Fruit fly (Drosophila melanogaster) whole organism, embryonic: ENCODE data around the gene da.

Experiments
- Abd-B ChIP-seq: fragments of 200-800 bp; sonication (Bioruptor generic); optimal IDR thresholded peaks from 2 replicates; lab custom pipeline; 2018; ENCODE audit warnings: missing biosample characterization, mild to moderate bottlenecking, missing genetic modification characterization, moderate library complexity
- CG10431 ChIP-seq: fragments of 200-800 bp; sonication (Bioruptor generic); optimal IDR thresholded peaks from 3 replicates; lab custom pipeline; 2018; ENCODE audit warnings: missing biosample characterization, mild to moderate bottlenecking, missing genetic modification characterization
- CG12236 ChIP-seq: fragments of 200-800 bp; sonication (Bioruptor generic); optimal IDR thresholded peaks from 2 replicates; lab custom pipeline; 2016; ENCODE audit warnings: missing biosample characterization, missing genetic modification characterization
- CG12391 ChIP-seq: fragments of 200-800 bp; sonication (Bioruptor generic); optimal IDR thresholded peaks from 3 replicates; lab custom pipeline; 2018; ENCODE audit warnings: missing biosample characterization, mild to moderate bottlenecking, missing genetic modification characterization, moderate library complexity
- CG12769 ChIP-seq: fragments of 200-800 bp; sonication (Bioruptor generic); optimal IDR thresholded peaks from 2 replicates; lab custom pipeline; 2019; ENCODE audit warnings: missing biosample characterization, mild to moderate bottlenecking, missing genetic modification characterization, moderate library complexity
- CG12942 ChIP-seq: fragments of 200-800 bp; sonication (Bioruptor generic); optimal IDR thresholded peaks from 3 replicates; lab custom pipeline; 2016; ENCODE audit warnings: missing biosample characterization, missing genetic modification characterization
- CG15514 ChIP-seq: fragments of 200-800 bp; sonication (Bioruptor generic); optimal IDR thresholded peaks from 3 replicates; lab custom pipeline; 2017; ENCODE audit warnings: missing biosample characterization, missing genetic modification characterization, mild to moderate bottlenecking, moderate library complexity, missing genetic modification reagents
- CG16815 ChIP-seq: fragments of 200-800 bp; sonication (Bioruptor generic); optimal IDR thresholded peaks from 3 replicates; lab custom pipeline; 2017; ENCODE audit warnings: missing biosample characterization, mild to moderate bottlenecking, missing genetic modification characterization
- CG16863 ChIP-seq: fragments of 200-800 bp; sonication (Bioruptor generic); optimal IDR thresholded peaks from 3 replicates; lab custom pipeline; 2016; ENCODE audit warnings: missing biosample characterization, missing genetic modification characterization
- CG17385 ChIP-seq: fragments of 200-800 bp; sonication (Bioruptor generic); optimal IDR thresholded peaks from 3 replicates; lab custom pipeline; 2018; ENCODE audit warnings: missing biosample characterization, mild to moderate bottlenecking, missing genetic modification characterization
- CG18599 ChIP-seq: fragments of 200-800 bp; sonication (Bioruptor generic); optimal IDR thresholded peaks from 3 replicates; lab custom pipeline; 2017; ENCODE audit warnings: missing biosample characterization, missing genetic modification characterization, mild to moderate bottlenecking, moderate library complexity, missing genetic modification reagents
- CG18619 ChIP-seq: fragments of 200-800 bp; sonication (Bioruptor generic); optimal IDR thresholded peaks from 3 replicates; lab custom pipeline; 2017; ENCODE audit warnings: missing biosample characterization, mild to moderate bottlenecking, missing genetic modification characterization
- CG34376 ChIP-seq: fragments of 200-800 bp; sonication (Bioruptor generic); optimal IDR thresholded peaks from 2 replicates; lab custom pipeline; 2018; ENCODE audit warnings: missing biosample characterization, mild to moderate bottlenecking, missing genetic modification characterization
- CG34422 ChIP-seq: fragments of 200-800 bp; sonication (Bioruptor generic); IDR thresholded peaks from 3 replicates; pipeline ENCODE4 v1.3.6; 2022; ENCODE audit warnings: missing biosample characterization, missing genetic modification characterization
- CG3726 ChIP-seq: fragments of 200-800 bp; sonication (Bioruptor generic); IDR thresholded peaks from 3 replicates; pipeline ENCODE4, ENCODE4 v1.3.6; 2022; ENCODE audit warnings: missing biosample characterization, missing genetic modification characterization
- CG43689 ChIP-seq: fragments of 200-800 bp; sonication (Bioruptor generic); IDR thresholded peaks from 2 replicates; pipeline ENCODE4 v1.3.6; 2022; ENCODE audit warnings: missing biosample characterization, missing genetic modification characterization
- CG6854 ChIP-seq: fragments of 200-800 bp; sonication (Bioruptor generic); optimal IDR thresholded peaks from 3 replicates; lab custom pipeline; 2017; ENCODE audit warnings: missing biosample characterization, mild to moderate bottlenecking, missing genetic modification characterization
- CG7357 ChIP-seq: fragments of 200-800 bp; sonication (Bioruptor generic); IDR thresholded peaks from 3 replicates; pipeline ENCODE4 v1.3.6; 2022; ENCODE audit warnings: missing biosample characterization, missing genetic modification characterization
- CG8281 ChIP-seq: fragments of 200-800 bp; sonication (Bioruptor generic); optimal IDR thresholded peaks from 2 replicates; lab custom pipeline; 2018; ENCODE audit warnings: missing biosample characterization, mild to moderate bottlenecking, missing genetic modification characterization, moderate library complexity
- CG8478 ChIP-seq: fragments of >200 bp; optimal IDR thresholded peaks from 2 replicates; lab custom pipeline; 2018
- CG9817 ChIP-seq: fragments of 200-800 bp; sonication (Bioruptor generic); optimal IDR thresholded peaks from 2 replicates; lab custom pipeline; 2018; ENCODE audit warnings: missing biosample characterization, mild to moderate bottlenecking, missing genetic modification characterization, moderate library complexity
- CrebB ChIP-seq: fragments of 200-800 bp; sonication (Bioruptor generic); optimal IDR thresholded peaks from 3 replicates; lab custom pipeline; 2018; ENCODE audit warnings: missing biosample characterization, mild to moderate bottlenecking, missing genetic modification characterization
- Dfd ChIP-seq, 2 experiments: fragments of >200 bp; optimal IDR thresholded peaks; 2 replicates each; lab custom pipeline; 2017; ENCODE audit warnings: missing biosample characterization in 2 of 2, missing genetic modification characterization in 2 of 2
- Ets97D ChIP-seq: fragments of 200-800 bp; sonication (Bioruptor generic); optimal IDR thresholded peaks from 3 replicates; lab custom pipeline; 2016; ENCODE audit warnings: missing biosample characterization, missing genetic modification characterization
- GATAe ChIP-seq: fragments of 200-800 bp; sonication (Bioruptor generic); conservative IDR thresholded peaks from 2 replicates; pipeline ENCODE4 v1.3.6; 2022; ENCODE audit warnings: missing biosample characterization, missing genetic modification characterization
- HHEX ChIP-seq: fragments of 200-800 bp; sonication (Bioruptor generic); optimal IDR thresholded peaks from 3 replicates; lab custom pipeline; 2017; ENCODE audit warnings: missing biosample characterization, mild to moderate bottlenecking, missing genetic modification characterization, missing genetic modification reagents
- Hr78 ChIP-seq, 2 experiments: fragments of 200-800 bp in 1 of 2; fragments of >200 bp in 1 of 2; sonication (Bioruptor generic) in 1 of 2; optimal IDR thresholded peaks; 2 replicates each; lab custom pipeline; 2017 to 2019; ENCODE audit warnings: missing biosample characterization in 2 of 2, missing genetic modification characterization in 2 of 2, mild to moderate bottlenecking in 1 of 2, moderate library complexity in 1 of 2
- Myb ChIP-seq: fragments of 200-800 bp; sonication (Bioruptor generic); optimal IDR thresholded peaks from 2 replicates; lab custom pipeline; 2016; ENCODE audit warnings: missing biosample characterization, missing genetic modification characterization
- Nf-YC ChIP-seq: fragments of 200-800 bp; optimal IDR thresholded peaks from 3 replicates; lab custom pipeline; 2019; ENCODE audit warnings: missing biosample characterization, mild to moderate bottlenecking, missing genetic modification characterization, moderate library complexity
- Scr ChIP-seq: fragments of 200-800 bp; sonication (Bioruptor generic); IDR thresholded peaks from 2 replicates; pipeline ENCODE4 v1.3.6; 2022; ENCODE audit warnings: missing biosample characterization, missing genetic modification characterization; ENCODE audit not compliant: partially characterized antibody
- Stat92E ChIP-seq, 3 experiments: fragments of >200 bp in 2 of 3; fragments of 200-800 bp in 1 of 3; sonication (Bioruptor generic) in 1 of 3; optimal IDR thresholded peaks; 2 replicates each; lab custom pipeline; 2017 to 2019; ENCODE audit warnings: missing biosample characterization in 3 of 3, missing genetic modification characterization in 3 of 3, mild to moderate bottlenecking in 1 of 3, moderate library complexity in 1 of 3
- bigmax ChIP-seq: fragments of 200-800 bp; sonication (Bioruptor generic); optimal IDR thresholded peaks from 2 replicates; lab custom pipeline; 2018; ENCODE audit warnings: missing biosample characterization, mild to moderate bottlenecking, missing genetic modification characterization
- chinmo ChIP-seq: fragments of 200-800 bp; sonication (Bioruptor generic); IDR thresholded peaks from 4 replicates; pipeline ENCODE4 v1.3.6; 2022; ENCODE audit warnings: missing biosample characterization, missing genetic modification characterization; ENCODE audit not compliant: partially characterized antibody
- dimm ChIP-seq: fragments of 200-800 bp; sonication (Bioruptor generic); IDR thresholded peaks from 2 replicates; pipeline ENCODE4 v1.3.6; 2022; ENCODE audit warnings: missing biosample characterization, missing genetic modification characterization
- eve ChIP-seq, 2 experiments: fragments of >200 bp; optimal IDR thresholded peaks; 2 replicates each; lab custom pipeline; 2017; ENCODE audit warnings: missing biosample characterization in 2 of 2, missing genetic modification characterization in 2 of 2
- fd96Cb ChIP-seq: fragments of 200-800 bp; sonication (Bioruptor generic); optimal IDR thresholded peaks from 2 replicates; lab custom pipeline; 2018; ENCODE audit warnings: missing biosample characterization, mild to moderate bottlenecking, missing genetic modification characterization, moderate library complexity
- hkb ChIP-seq, 2 experiments: fragments of 200-800 bp in 1 of 2; fragments of >200 bp in 1 of 2; sonication (Bioruptor generic) in 1 of 2; IDR thresholded peaks in 1 of 2; optimal IDR thresholded peaks in 1 of 2; 2 replicates each; pipeline versions ENCODE4 v1.3.6 to Lab custom; 2017 to 2022; ENCODE audit warnings: missing biosample characterization in 1 of 2, missing genetic modification characterization in 1 of 2
- inv ChIP-seq: fragments of 200-800 bp; sonication (Bioruptor generic); IDR thresholded peaks from 2 replicates; pipeline ENCODE4 v1.3.6; 2022; ENCODE audit warnings: missing biosample characterization, missing genetic modification characterization; ENCODE audit not compliant: partially characterized antibody
- kay ChIP-seq: fragments of 200-800 bp; sonication (Bioruptor generic); optimal IDR thresholded peaks from 2 replicates; lab custom pipeline; 2016; ENCODE audit warnings: missing biosample characterization, missing genetic modification characterization
- onecut ChIP-seq: fragments of 200-800 bp; sonication (Bioruptor generic); IDR thresholded peaks from 2 replicates; pipeline ENCODE4 v1.3.6; 2022; ENCODE audit warnings: missing biosample characterization, missing genetic modification characterization
- org-1 ChIP-seq: fragments of 200-800 bp; sonication (Bioruptor generic); optimal IDR thresholded peaks from 2 replicates; lab custom pipeline; 2017; ENCODE audit warnings: missing biosample characterization, missing genetic modification characterization
- pum ChIP-seq: fragments of 200-800 bp; sonication (Bioruptor generic); optimal IDR thresholded peaks from 2 replicates; lab custom pipeline; 2016; ENCODE audit warnings: missing biosample characterization, missing genetic modification characterization
- seq ChIP-seq: fragments of 200-800 bp; sonication (Bioruptor generic); IDR thresholded peaks from 2 replicates; pipeline ENCODE4 v1.3.6; 2022; ENCODE audit warnings: missing biosample characterization, missing genetic modification characterization
- slp2 ChIP-seq: fragments of 200-800 bp; sonication (Bioruptor generic); optimal IDR thresholded peaks from 2 replicates; lab custom pipeline; 2016; ENCODE audit warnings: missing biosample characterization, missing genetic modification characterization
- sr ChIP-seq: fragments of 200-800 bp; sonication (Bioruptor generic); IDR thresholded peaks from 3 replicates; pipeline ENCODE4 v1.3.6; 2022; ENCODE audit warnings: missing biosample characterization, missing genetic modification characterization
- tin ChIP-seq: fragments of 200-800 bp; sonication (Bioruptor generic); optimal IDR thresholded peaks from 3 replicates; lab custom pipeline; 2016; ENCODE audit warnings: missing biosample characterization, missing genetic modification characterization
- tna ChIP-seq: fragments of 200-800 bp; sonication (Bioruptor generic); IDR thresholded peaks from 2 replicates; pipeline ENCODE4 v1.3.6; 2022; ENCODE audit warnings: missing biosample characterization, missing genetic modification characterization; ENCODE audit not compliant: partially characterized antibody
- ttk ChIP-seq: fragments of 200-800 bp; sonication (Bioruptor generic); IDR thresholded peaks from 2 replicates; pipeline ENCODE4 v2.1.2; 2022; ENCODE audit warnings: missing biosample characterization, missing genetic modification characterization
- z ChIP-seq: fragments of 200-800 bp; sonication (Bioruptor generic); IDR thresholded peaks from 3 replicates; pipeline ENCODE4 v1.3.6; 2022; ENCODE audit warnings: missing biosample characterization, missing genetic modification characterization
- zen ChIP-seq: fragments of 200-800 bp; sonication (Bioruptor generic); optimal IDR thresholded peaks from 3 replicates; lab custom pipeline; 2018; ENCODE audit warnings: missing biosample characterization, mild to moderate bottlenecking, missing genetic modification characterization, moderate library complexity
- zen2 ChIP-seq: fragments of 200-800 bp; sonication (Bioruptor generic); IDR thresholded peaks from 3 replicates; pipeline ENCODE4 v1.3.6; 2022; ENCODE audit warnings: missing biosample characterization, missing genetic modification characterization; ENCODE audit not compliant: partially characterized antibody

da gene

dm6 chr2L:10439174-10439573, 51.3 kb downstream of the da start, which contains the start of gene Nse4 (continued):
- no peak for TF ChIP-seq CG34376 (GFP tag; lab: Kevin White, UChicago)
- TF ChIP-seq slp2 = no peak
- TF ChIP-seq chinmo (GFP tag; lab: Robert Waterston, UW) = peak; percentile 85; the same call in 2 of the 4 replicates
- TF ChIP-seq zen (tag; lab: Kevin White, UChicago) = peak; percentile 15
- TF ChIP-seq ttk (GFP tag; lab: Robert Waterston, UW) = no peak
- no peak for TF ChIP-seq org-1 (GFP tag; lab: Kevin White, UChicago)
- no peak for TF ChIP-seq Dfd (GFP tag; optimal IDR thresholded peaks at IDR 0.05; lab: Kevin White, UChicago)
- TF ChIP-seq Myb (GFP tag; lab: Kevin White, UChicago) = peak; percentile 4
- peak; percentile 79 for TF ChIP-seq Scr (GFP tag; lab: Robert Waterston, UW)
- TF ChIP-seq sr (GFP tag; lab: Robert Waterston, UW) = no peak
- TF ChIP-seq CG9817 (tag; lab: Kevin White, UChicago) = no peak
- peak; percentile 73 for TF ChIP-seq inv
- no peak for TF ChIP-seq bigmax (GFP tag; lab: Kevin White, UChicago)
- no peak for TF ChIP-seq CG43689 (GFP tag; lab: Robert Waterston, UW)
- no peak for TF ChIP-seq CG18619
- TF ChIP-seq tna (GFP tag; lab: Robert Waterston, UW) = peak; percentile 93
- TF ChIP-seq CG6854 = no peak
- no peak for TF ChIP-seq z (GFP tag; lab: Robert Waterston, UW)
- TF ChIP-seq zen2 (GFP tag; lab: Robert Waterston, UW) = peak; percentile 77
- no peak for TF ChIP-seq dimm (GFP tag; lab: Robert Waterston, UW)
- no peak for TF ChIP-seq CG17385 (GFP tag; lab: Kevin White, UChicago)
- TF ChIP-seq kay (GFP tag; lab: Kevin White, UChicago) = no peak
- no peak for TF ChIP-seq onecut
- TF ChIP-seq eve (GFP tag; optimal IDR thresholded peaks at IDR 0.05; lab: Kevin White, UChicago) = no peak
- no peak for TF ChIP-seq CG12942 (GFP tag; lab: Kevin White, UChicago)
- no peak for TF ChIP-seq CG18599 (GFP tag; lab: Kevin White, UChicago)
- no peak for TF ChIP-seq CG8281 (tag; lab: Kevin White, UChicago)
- no peak for TF ChIP-seq fd96Cb (tag; lab: Kevin White, UChicago)
- TF ChIP-seq Ets97D (GFP tag; lab: Kevin White, UChicago) = peak; percentile 23
- TF ChIP-seq CG8478 (lab: Kevin White, UChicago) = no peak
- no peak for TF ChIP-seq Nf-YC
- no peak for TF ChIP-seq CG12769
- no peak for TF ChIP-seq seq (GFP tag; lab: Robert Waterston, UW)
- no peak for TF ChIP-seq Stat92E (GFP tag; optimal IDR thresholded peaks at IDR 0.05; lab: Kevin White, UChicago)
- no peak for TF ChIP-seq CrebB
- TF ChIP-seq CG10431 (GFP tag; lab: Kevin White, UChicago) = no peak
- TF ChIP-seq HHEX (GFP tag; lab: Kevin White, UChicago) = no peak
- TF ChIP-seq hkb (optimal IDR thresholded peaks at IDR 0.05; lab: Kevin White, UChicago) = no peak
- no peak for TF ChIP-seq hkb (GFP tag; IDR thresholded peaks at IDR 0.05; lab: Robert Waterston, UW)
- peak; percentile 85 for TF ChIP-seq CG7357 (GFP tag; lab: Robert Waterston, UW)
- TF ChIP-seq CG16863 (GFP tag; lab: Kevin White, UChicago) = no peak
- no peak for TF ChIP-seq CG16815 (GFP tag; lab: Kevin White, UChicago)
- no peak for TF ChIP-seq CG3726 (GFP tag; lab: Robert Waterston, UW)
- no peak for TF ChIP-seq Hr78 (GFP tag; optimal IDR thresholded peaks at IDR 0.05; lab: Kevin White, UChicago)
- TF ChIP-seq CG12236 = no peak
- TF ChIP-seq pum (GFP tag; lab: Kevin White, UChicago) = no peak
- no peak for TF ChIP-seq tin (GFP tag; lab: Kevin White, UChicago)
- no peak for TF ChIP-seq GATAe (GFP tag; lab: Robert Waterston, UW)
- TF ChIP-seq CG12391 (tag; lab: Kevin White, UChicago) = peak; percentile 2
- no peak for TF ChIP-seq Abd-B (GFP tag; lab: Kevin White, UChicago)
- peak; percentile 25 for TF ChIP-seq CG15514 (GFP tag; lab: Kevin White, UChicago)
- no peak for TF ChIP-seq CG34422 (GFP tag; lab: Robert Waterston, UW)
